Worm (Caenorhabditis elegans) whole organism, L3 larva: ENCODE results near the gene C09B9.1.

Experiments used
- ama-1 ChIP-seq: fragments of 150-350 bp; optimal IDR thresholded peaks from 2 replicates; lab custom pipeline; 2018
- ceh-28 ChIP-seq: fragments of 150-350 bp; optimal IDR thresholded peaks from 2 replicates; lab custom pipeline; 2014; ENCODE audit warnings: missing biosample characterization, missing genetic modification reagents, missing genetic modification characterization
- elt-1 ChIP-seq: fragments of 150-350 bp; optimal IDR thresholded peaks from 2 replicates; lab custom pipeline; 2014; ENCODE audit warnings: missing biosample characterization, missing genetic modification characterization
- elt-2 ChIP-seq: sonication (generic microtip); optimal IDR thresholded peaks from 2 replicates; lab custom pipeline; 2016; ENCODE audit warnings: missing genetic modification reagents, mild to moderate bottlenecking, missing genetic modification characterization, missing compliant biosample characterization
- fkh-2 ChIP-seq: fragments of 150-350 bp; optimal IDR thresholded peaks from 2 replicates; lab custom pipeline; 2014; ENCODE audit warnings: missing biosample characterization, missing genetic modification reagents, missing genetic modification characterization
- lin-15B ChIP-seq: fragments of 150-350 bp; optimal IDR thresholded peaks from 2 replicates; lab custom pipeline; 2014; ENCODE audit warnings: missing biosample characterization, missing genetic modification characterization
- lin-39 ChIP-seq: fragments of 150-350 bp; optimal IDR thresholded peaks from 2 replicates; lab custom pipeline; 2018; ENCODE audit warnings: missing biosample characterization, missing genetic modification reagents, missing genetic modification characterization
- lsy-12 ChIP-seq: sonication (generic microtip); optimal IDR thresholded peaks from 2 replicates; lab custom pipeline; 2016; ENCODE audit warnings: mild to moderate bottlenecking, missing genetic modification characterization, missing compliant biosample characterization
- mdl-1 ChIP-seq: fragments of 150-350 bp; optimal IDR thresholded peaks from 2 replicates; lab custom pipeline; 2014; ENCODE audit warnings: missing biosample characterization, missing genetic modification characterization
- mml-1 ChIP-seq: fragments of 150-350 bp; sonication (generic microtip); optimal IDR thresholded peaks from 3 replicates; lab custom pipeline; 2014; ENCODE audit warnings: missing biosample characterization, missing genetic modification characterization
- nfya-1 ChIP-seq: sonication (generic microtip); optimal IDR thresholded peaks from 2 replicates; lab custom pipeline; 2017; ENCODE audit warnings: missing genetic modification characterization, mild to moderate bottlenecking, missing compliant biosample characterization, antibody characterized with exemption, moderate library complexity; ENCODE audit not compliant: insufficient read depth
- nhr-237 ChIP-seq: fragments of 150-350 bp; optimal IDR thresholded peaks from 2 replicates; lab custom pipeline; 2014; ENCODE audit warnings: missing biosample characterization, missing genetic modification characterization
- nhr-25 ChIP-seq: sonication (generic microtip); optimal IDR thresholded peaks from 2 replicates; lab custom pipeline; 2017; ENCODE audit warnings: missing biosample characterization, missing genetic modification characterization
- nhr-43 ChIP-seq: sonication (generic microtip); optimal IDR thresholded peaks from 2 replicates; lab custom pipeline; 2016; ENCODE audit warnings: mild to moderate bottlenecking, missing genetic modification characterization, missing compliant biosample characterization; ENCODE audit not compliant: poor library complexity, severe bottlenecking
- nhr-77 ChIP-seq: fragments of 150-350 bp; optimal IDR thresholded peaks from 2 replicates; lab custom pipeline; 2014; ENCODE audit warnings: missing biosample characterization, missing genetic modification characterization
- pha-4 ChIP-seq: fragments of 150-350 bp; optimal IDR thresholded peaks from 2 replicates; lab custom pipeline; 2014; ENCODE audit warnings: missing biosample characterization, missing genetic modification reagents, missing genetic modification characterization
- skn-1 ChIP-seq: fragments of 150-350 bp; optimal IDR thresholded peaks from 2 replicates; lab custom pipeline; 2014; ENCODE audit warnings: missing biosample characterization, missing genetic modification characterization
- unc-39 ChIP-seq: sonication (generic microtip); optimal IDR thresholded peaks from 4 replicates; lab custom pipeline; 2017; ENCODE audit warnings: missing biosample characterization, missing genetic modification characterization
- unc-62 ChIP-seq: fragments of 150-350 bp; sonication (generic microtip); optimal IDR thresholded peaks from 4 replicates; lab custom pipeline; 2014; ENCODE audit warnings: missing biosample characterization, missing genetic modification reagents, missing genetic modification characterization
- ztf-11 ChIP-seq: fragments of 150-350 bp; optimal IDR thresholded peaks from 2 replicates; lab custom pipeline; 2014; ENCODE audit warnings: missing biosample characterization, missing genetic modification characterization
- ztf-4 ChIP-seq: fragments of 150-350 bp; optimal IDR thresholded peaks from 2 replicates; lab custom pipeline; 2014; ENCODE audit warnings: missing biosample characterization, missing genetic modification characterization

The C09B9.1 gene

DNA sequence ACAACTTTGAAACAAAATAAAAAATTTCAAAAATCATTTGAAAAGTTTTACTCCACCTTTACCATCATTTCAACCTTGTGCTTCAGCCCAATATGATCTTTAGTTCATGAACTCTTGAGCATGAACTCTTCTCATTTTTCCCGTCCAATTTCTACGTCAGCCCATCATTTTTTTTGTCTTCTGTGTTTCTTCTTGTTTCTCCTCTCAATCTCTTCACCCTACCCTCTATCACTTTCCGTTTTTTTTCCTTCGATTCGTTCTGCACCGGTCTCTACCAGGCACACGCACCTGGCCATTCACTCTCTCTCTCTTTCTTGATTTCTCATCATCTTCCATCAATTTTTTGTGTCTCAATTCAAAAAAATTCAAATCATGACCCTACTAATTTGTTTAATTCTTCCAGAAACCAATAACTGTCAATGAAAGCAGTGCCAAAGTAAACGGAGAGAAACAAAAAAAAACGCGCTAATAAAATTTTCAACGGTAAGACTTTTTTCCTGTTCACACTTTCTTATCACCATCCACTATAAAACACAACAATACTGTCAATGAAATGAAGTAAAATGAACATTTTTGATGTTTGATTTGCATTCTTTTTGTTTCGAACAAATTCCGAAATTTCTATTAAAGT lies 45.4 kb downstream of the C09B9.1 start, which contains the start of gene pygo-1:
TSS of gene pygo-1 (plus strand) at position 404 of the 631 bp plus-strand sequence.
- TF ChIP-seq mml-1 (no peak), elt-2 (tag; lab: Kevin White, UChicago) (peak; percentile 66), ama-1 (lab: Kevin White, UChicago) (peak; percentile 42), pha-4 (tag; lab: Kevin White, UChicago) (peak; percentile 2), unc-62 (no peak), nfya-1 (peak; percentile 26), nhr-77 (tag; lab: Kevin White, UChicago) (no peak)
- TF ChIP-seq, all 47 proteins: peak for 4

- no peak for TF ChIP-seq ama-1 (lab: Kevin White, UChicago)
- no peak for TF ChIP-seq nhr-237 (tag; lab: Kevin White, UChicago)
- no peak for TF ChIP-seq elt-1
- no peak for TF ChIP-seq lin-15B
- no peak for TF ChIP-seq elt-2 (tag; lab: Kevin White, UChicago)
- TF ChIP-seq nhr-77 (tag; lab: Kevin White, UChicago): no peak
- no peak for TF ChIP-seq ztf-11 (tag; lab: Kevin White, UChicago)
- no peak for TF ChIP-seq nhr-43 (tag; lab: Kevin White, UChicago)
- no peak for TF ChIP-seq ceh-28 (tag; lab: Kevin White, UChicago)
These were observed 46.2 kb downstream of the C09B9.1 start for ce11 chrIV:5083832-5084231.

- TF ChIP-seq unc-39 (no peak), nhr-25 (tag; lab: Kevin White, UChicago) (no peak), fkh-2 (tag; lab: Kevin White, UChicago) (no peak), skn-1 (no peak)
These were observed 48.2 kb downstream of the C09B9.1 start for ce11 chrIV:5085782-5086181.

- TF ChIP-seq elt-2 (tag; lab: Kevin White, UChicago) (peak; percentile 1), pha-4 (tag; lab: Kevin White, UChicago) (no peak)
These were observed 48.8 kb downstream of the C09B9.1 start for ce11 chrIV:5086243-5086960.

- TF ChIP-seq elt-2 (tag; lab: Kevin White, UChicago) (peak; percentile 25), lin-39 (no peak)
These were observed 49.4 kb downstream of the C09B9.1 start for ce11 chrIV:5086961-5087326.

- TF ChIP-seq ztf-4 (no peak), elt-2 (tag; lab: Kevin White, UChicago) (peak; percentile 75), pha-4 (tag; lab: Kevin White, UChicago) (peak; percentile 75), mdl-1 (tag; lab: Kevin White, UChicago) (peak; percentile 8), nhr-77 (tag; lab: Kevin White, UChicago) (no peak), lsy-12 (tag; lab: Kevin White, UChicago) (no peak), nhr-25 (tag; lab: Kevin White, UChicago) (no peak)
These were observed 51.3 kb downstream of the C09B9.1 start, which contains the start of gene ivd-1 for ce11 chrIV:5088814-5089322. Gene ivd-1, minus strand, starts transcription at chrIV:5088864.
